Worm (Caenorhabditis elegans) whole organism, late embryonic: ENCODE measurements around the gene rpn-1.

Experiments
- T23F11.4 ChIP-seq: fragments of 200-800 bp; sonication (Bioruptor generic); optimal IDR thresholded peaks from 2 replicates; lab custom pipeline; 2018; ENCODE audit warnings: mild to moderate bottlenecking, missing genetic modification characterization, missing compliant biosample characterization
- Y22D7AL.16 ChIP-seq: sonication (generic microtip); optimal IDR thresholded peaks from 2 replicates; lab custom pipeline; 2016; ENCODE audit warnings: missing genetic modification characterization, missing compliant biosample characterization
- ceh-18 ChIP-seq: sonication (generic microtip); optimal IDR thresholded peaks from 2 replicates; lab custom pipeline; 2016; ENCODE audit warnings: missing genetic modification characterization, missing compliant biosample characterization
- ceh-22 ChIP-seq: sonication (generic microtip); optimal IDR thresholded peaks from 2 replicates; lab custom pipeline; 2017; ENCODE audit warnings: missing biosample characterization, missing genetic modification characterization
- ceh-31 ChIP-seq: sonication (generic microtip); optimal IDR thresholded peaks from 2 replicates; lab custom pipeline; 2016; ENCODE audit warnings: missing genetic modification characterization, missing compliant biosample characterization
- ceh-45 ChIP-seq: fragments of 200-800 bp; sonication (Bioruptor generic); IDR thresholded peaks from 2 replicates; pipeline ENCODE4 v1.3.6; 2022; ENCODE audit warnings: missing genetic modification reagents, missing genetic modification characterization, missing compliant biosample characterization
- ceh-48 ChIP-seq: sonication (generic microtip); optimal IDR thresholded peaks from 2 replicates; lab custom pipeline; 2016; ENCODE audit warnings: missing genetic modification characterization, inconsistent platforms, missing compliant biosample characterization
- ceh-9 ChIP-seq: sonication (generic microtip); optimal IDR thresholded peaks from 2 replicates; lab custom pipeline; 2016; ENCODE audit warnings: mild to moderate bottlenecking, missing genetic modification characterization, inconsistent platforms, missing compliant biosample characterization
- dmd-4 ChIP-seq: sonication (generic microtip); optimal IDR thresholded peaks from 2 replicates; lab custom pipeline; 2016; ENCODE audit warnings: borderline replicate concordance, missing genetic modification characterization, missing compliant biosample characterization
- dve-1 ChIP-seq: sonication (generic microtip); optimal IDR thresholded peaks from 2 replicates; lab custom pipeline; 2017; ENCODE audit warnings: antibody characterized with exemption, mild to moderate bottlenecking, missing genetic modification characterization, missing compliant biosample characterization
- elt-2 ChIP-seq: sonication (generic microtip); optimal IDR thresholded peaks from 2 replicates; lab custom pipeline; 2016; ENCODE audit warnings: missing genetic modification reagents, missing genetic modification characterization, missing compliant biosample characterization
- ets-4 ChIP-seq: sonication (generic microtip); optimal IDR thresholded peaks from 2 replicates; lab custom pipeline; 2016; ENCODE audit warnings: missing genetic modification characterization, missing compliant biosample characterization
- eyg-1 ChIP-seq: sonication (generic microtip); optimal IDR thresholded peaks from 2 replicates; lab custom pipeline; 2016; ENCODE audit warnings: missing genotype, missing genetic modification characterization, missing compliant biosample characterization
- gmeb-2 ChIP-seq: sonication (generic microtip); optimal IDR thresholded peaks from 2 replicates; lab custom pipeline; 2016; ENCODE audit warnings: missing genetic modification characterization, inconsistent platforms, missing compliant biosample characterization
- hlh-13 ChIP-seq: fragments of 200-800 bp; sonication (Bioruptor generic); optimal IDR thresholded peaks from 2 replicates; lab custom pipeline; 2018; ENCODE audit warnings: mild to moderate bottlenecking, missing genetic modification characterization, missing compliant biosample characterization
- hlh-30 ChIP-seq: sonication (generic microtip); optimal IDR thresholded peaks from 2 replicates; lab custom pipeline; 2017; ENCODE audit warnings: antibody characterized with exemption, missing genetic modification characterization, missing compliant biosample characterization; ENCODE audit not compliant: insufficient read depth
- hlh-8 ChIP-seq: sonication (generic microtip); optimal IDR thresholded peaks from 2 replicates; lab custom pipeline; 2016; ENCODE audit warnings: missing genotype, missing genetic modification characterization, missing compliant biosample characterization
- lim-6 ChIP-seq: sonication (generic microtip); optimal IDR thresholded peaks from 2 replicates; lab custom pipeline; 2016; ENCODE audit warnings: missing genetic modification characterization, missing compliant biosample characterization
- nfya-1 ChIP-seq: sonication (generic microtip); optimal IDR thresholded peaks from 2 replicates; lab custom pipeline; 2017; ENCODE audit warnings: missing genetic modification characterization, mild to moderate bottlenecking, missing compliant biosample characterization, antibody characterized with exemption, moderate library complexity
- nhr-11 ChIP-seq: fragments of 150-350 bp; optimal IDR thresholded peaks from 2 replicates; lab custom pipeline; 2014; ENCODE audit warnings: missing biosample characterization, missing genetic modification characterization
- pag-3 ChIP-seq: sonication (generic microtip); optimal IDR thresholded peaks from 2 replicates; lab custom pipeline; 2016; ENCODE audit warnings: missing compliant biosample characterization, missing genetic modification characterization, borderline replicate concordance
- pat-9 ChIP-seq: fragments of 200-800 bp; sonication (Bioruptor generic); optimal IDR thresholded peaks from 2 replicates; lab custom pipeline; 2018; ENCODE audit warnings: mild to moderate bottlenecking, missing genetic modification characterization, moderate library complexity, missing compliant biosample characterization
- pax-1 ChIP-seq: fragments of 150-350 bp; optimal IDR thresholded peaks from 2 replicates; lab custom pipeline; 2014; ENCODE audit warnings: missing biosample characterization, missing genetic modification characterization
- pha-2 ChIP-seq: sonication (generic microtip); optimal IDR thresholded peaks from 2 replicates; lab custom pipeline; 2017; ENCODE audit warnings: mild to moderate bottlenecking, missing genetic modification characterization, missing compliant biosample characterization
- pha-4 ChIP-seq: fragments of 150-350 bp; optimal IDR thresholded peaks from 2 replicates; lab custom pipeline; 2018; ENCODE audit warnings: missing biosample characterization, missing genetic modification reagents, missing genetic modification characterization
- pqm-1 ChIP-seq: sonication (generic microtip); optimal IDR thresholded peaks from 2 replicates; lab custom pipeline; 2016; ENCODE audit warnings: missing genetic modification characterization, missing compliant biosample characterization
- pros-1 ChIP-seq: fragments of 150-350 bp; optimal IDR thresholded peaks from 2 replicates; lab custom pipeline; 2014; ENCODE audit warnings: missing biosample characterization, missing genetic modification reagents, missing genetic modification characterization
- ref-2 ChIP-seq: sonication (generic microtip); optimal IDR thresholded peaks from 2 replicates; lab custom pipeline; 2016; ENCODE audit warnings: missing genetic modification characterization, missing compliant biosample characterization
- sox-2 ChIP-seq: fragments of 200-800 bp; sonication (Bioruptor generic); IDR thresholded peaks from 2 replicates; pipeline ENCODE4 v1.3.6; 2022; ENCODE audit warnings: missing genetic modification reagents, missing genetic modification characterization, missing compliant biosample characterization
- sox-4 ChIP-seq: sonication (generic microtip); optimal IDR thresholded peaks from 2 replicates; lab custom pipeline; 2017; ENCODE audit warnings: mild to moderate bottlenecking, missing genetic modification characterization, inconsistent platforms, missing compliant biosample characterization
- syd-9 ChIP-seq: sonication (generic microtip); optimal IDR thresholded peaks from 2 replicates; lab custom pipeline; 2016; ENCODE audit warnings: mild to moderate bottlenecking, missing genetic modification characterization, moderate library complexity, missing compliant biosample characterization
- unc-86 ChIP-seq: sonication (generic microtip); optimal IDR thresholded peaks from 2 replicates; lab custom pipeline; 2016; ENCODE audit warnings: missing genetic modification characterization, missing compliant biosample characterization
- ztf-16 ChIP-seq: sonication (generic microtip); optimal IDR thresholded peaks from 2 replicates; lab custom pipeline; 2017; ENCODE audit warnings: missing genetic modification characterization, missing compliant biosample characterization

The rpn-1 gene

DNA sequence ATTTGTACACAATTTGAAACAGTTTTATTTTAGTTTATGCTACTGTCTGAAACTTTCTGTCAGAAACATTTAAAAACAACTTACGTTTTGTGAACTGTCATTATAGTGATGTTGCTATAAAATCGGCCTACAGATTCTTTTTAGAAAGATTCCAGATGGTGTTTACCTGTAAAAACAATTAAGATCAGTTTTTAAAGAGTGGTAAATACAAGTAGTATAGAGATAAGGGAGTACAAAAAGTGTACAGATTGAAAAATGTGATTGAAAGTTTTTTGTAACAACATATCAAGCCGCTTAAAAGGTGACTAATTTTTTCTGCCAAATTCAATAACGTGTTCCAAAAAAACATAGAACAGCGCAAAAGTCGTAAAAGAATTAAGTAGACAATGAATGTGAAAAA is 27.8 kb upstream of the rpn-1 start, which contains the start of gene npr-12:
Gene npr-12, minus strand, starts transcription at position 101 of the 400 bp plus-strand sequence.
- TF ChIP-seq ceh-31 (tag; lab: Kevin White, UChicago), result no peak
- TF ChIP-seq hlh-13 (GFP tag; lab: Kevin White, UChicago), result no peak
- no peak for TF ChIP-seq pros-1
- no peak for TF ChIP-seq elt-2 (tag; lab: Kevin White, UChicago)
- no peak for TF ChIP-seq T23F11.4
- TF ChIP-seq pag-3 (tag; lab: Kevin White, UChicago), result no peak
- no peak for TF ChIP-seq dve-1 (tag; lab: Kevin White, UChicago)
- no peak for TF ChIP-seq nfya-1 (tag; lab: Kevin White, UChicago)
- TF ChIP-seq, all 69 proteins: peak for 0

DNA sequence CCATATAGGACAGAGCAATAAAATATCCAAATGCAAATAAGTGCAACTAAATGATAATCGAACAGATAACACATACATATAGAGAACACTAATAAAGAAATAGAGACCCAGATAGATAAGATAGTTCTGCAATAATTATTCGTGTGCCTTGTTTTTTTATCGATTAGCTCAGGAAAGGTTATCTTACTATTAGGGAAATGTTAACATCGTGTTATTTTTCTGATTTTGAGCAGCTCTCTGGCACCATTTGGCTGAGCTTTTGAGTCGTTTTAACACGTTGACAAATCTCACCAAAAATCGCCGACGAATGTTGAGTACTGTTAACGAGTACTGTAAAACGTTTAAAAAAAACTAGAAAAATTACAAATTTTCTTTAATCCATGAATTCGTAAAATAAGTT is 18.7 kb upstream of the rpn-1 start, which contains the start of gene cest-6:
Gene cest-6, minus strand, starts transcription at position 101 of the 400 bp plus-strand sequence.
- TF ChIP-seq elt-2 (tag; lab: Kevin White, UChicago) (peak; percentile 48), hlh-30 (tag; lab: Kevin White, UChicago) (no peak)

ce11 chrIV:6925520-6925919 is 15.8 kb upstream of the rpn-1 start:
- no peak for TF ChIP-seq eyg-1 (tag; lab: Kevin White, UChicago)
- no peak for TF ChIP-seq pqm-1 (tag; lab: Kevin White, UChicago)
- TF ChIP-seq sox-2 (GFP tag; lab: Robert Waterston, UW), result no peak
- TF ChIP-seq ceh-9 (tag; lab: Kevin White, UChicago), result no peak
- TF ChIP-seq Y22D7AL.16 (tag; lab: Kevin White, UChicago), result no peak
- no peak for TF ChIP-seq ceh-18 (tag; lab: Kevin White, UChicago)
- no peak for TF ChIP-seq lim-6 (tag; lab: Kevin White, UChicago)
- no peak for TF ChIP-seq sox-4 (tag; lab: Kevin White, UChicago)
- TF ChIP-seq elt-2 (tag; lab: Kevin White, UChicago), result no peak
- no peak for TF ChIP-seq hlh-8 (tag; lab: Kevin White, UChicago)

DNA sequence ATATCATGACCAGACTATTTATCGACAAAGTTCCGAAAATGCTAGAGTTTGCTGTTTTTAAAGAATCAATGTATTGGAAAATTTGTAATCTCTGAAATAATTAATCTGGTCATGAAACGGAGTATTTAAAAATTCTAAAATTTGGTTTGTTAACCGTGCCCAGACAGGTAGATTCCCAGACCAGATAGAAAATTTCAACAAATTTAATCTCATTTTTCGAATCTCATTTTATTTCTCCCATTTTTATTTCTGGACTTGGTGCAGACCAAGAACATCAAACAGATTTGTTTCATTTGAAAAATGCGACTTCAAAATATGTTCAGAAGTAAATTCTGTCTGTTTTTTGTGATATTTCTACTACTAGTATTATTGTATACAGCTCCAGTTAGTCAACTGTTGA is 13.4 kb upstream of the rpn-1 start, which contains the start of gene T22D1.1:
Gene T22D1.1, plus strand, starts transcription at position 301 of the 400 bp plus-strand sequence.
- TF ChIP-seq ceh-48, result no peak
- TF ChIP-seq ztf-16 (tag; lab: Kevin White, UChicago), result no peak
- TF ChIP-seq hlh-8 (tag; lab: Kevin White, UChicago), result no peak
- no peak for TF ChIP-seq nhr-11 (tag; lab: Kevin White, UChicago)
- TF ChIP-seq ref-2 (tag; lab: Kevin White, UChicago), result no peak
- TF ChIP-seq ets-4 (tag; lab: Kevin White, UChicago), result no peak
- TF ChIP-seq ceh-45 (GFP tag; lab: Robert Waterston, UW), result no peak

- no peak for TF ChIP-seq pat-9 (tag; lab: Kevin White, UChicago)
- no peak for TF ChIP-seq unc-86 (tag; lab: Kevin White, UChicago)
- no peak for TF ChIP-seq elt-2 (tag; lab: Kevin White, UChicago)
- no peak for TF ChIP-seq gmeb-2 (tag; lab: Kevin White, UChicago)
- TF ChIP-seq pax-1 (tag; lab: Kevin White, UChicago), result no peak
- no peak for TF ChIP-seq nhr-11 (tag; lab: Kevin White, UChicago)
- TF ChIP-seq dmd-4 (tag; lab: Kevin White, UChicago), result no peak
- TF ChIP-seq pha-4 (tag; lab: Kevin White, UChicago), result no peak
- no peak for TF ChIP-seq syd-9 (tag; lab: Kevin White, UChicago)
- TF ChIP-seq pha-2 (tag; lab: Kevin White, UChicago), result no peak
- no peak for TF ChIP-seq pqm-1 (tag; lab: Kevin White, UChicago)
- TF ChIP-seq ref-2 (tag; lab: Kevin White, UChicago), result no peak
- no peak for TF ChIP-seq ceh-22 (tag; lab: Kevin White, UChicago)
- TF ChIP-seq ets-4 (tag; lab: Kevin White, UChicago), result no peak
- TF ChIP-seq hlh-8 (tag; lab: Kevin White, UChicago), result no peak
Observed at ce11 chrIV:6920063-6920462, 10.3 kb upstream of the rpn-1 start, which contains the start of gene T22D1.18. Gene T22D1.18 (minus strand): TSS chrIV:6920163.
